Fruit fly (Drosophila melanogaster) whole organism, wandering third instar larva: ENCODE measurements around the gene CG11698.

Experiments used
- Abd-B ChIP-seq: fragments of >200 bp; optimal IDR thresholded peaks from 2 replicates; lab custom pipeline; 2017; ENCODE audit warnings: missing biosample characterization, missing genetic modification characterization
- HLH106 ChIP-seq: fragments of 200-800 bp; optimal IDR thresholded peaks from 3 replicates; lab custom pipeline; 2019; ENCODE audit warnings: missing biosample characterization, mild to moderate bottlenecking, missing genetic modification characterization, moderate library complexity
- dsf ChIP-seq: sonication (Bioruptor generic); optimal IDR thresholded peaks from 2 replicates; lab custom pipeline; 2016; ENCODE audit warnings: missing biosample characterization, missing genetic modification characterization, borderline replicate concordance
- foxo ChIP-seq, 2 experiments: fragments of 200-800 bp; sonication (Bioruptor generic); optimal IDR thresholded peaks; 2 replicates in 1 of 2; 3 replicates in 1 of 2; lab custom pipeline; 2016 to 2017; ENCODE audit warnings: missing biosample characterization in 2 of 2, missing genetic modification characterization in 2 of 2
- h ChIP-seq: fragments of 200-800 bp; sonication (Bioruptor generic); optimal IDR thresholded peaks from 3 replicates; lab custom pipeline; 2016; ENCODE audit warnings: missing biosample characterization, mild to moderate bottlenecking, missing genetic modification characterization
- lola ChIP-seq: fragments of >200 bp; optimal IDR thresholded peaks from 2 replicates; lab custom pipeline; 2017; ENCODE audit warnings: missing biosample characterization, missing genetic modification characterization
- pan ChIP-seq: fragments of >200 bp; optimal IDR thresholded peaks from 2 replicates; lab custom pipeline; 2017
- psq ChIP-seq: fragments of 200-800 bp; sonication (Bioruptor generic); optimal IDR thresholded peaks from 3 replicates; lab custom pipeline; 2017; ENCODE audit warnings: missing biosample characterization, mild to moderate bottlenecking, missing genetic modification characterization, moderate library complexity
- sv ChIP-seq: fragments of 200-800 bp; sonication (Bioruptor generic); optimal IDR thresholded peaks from 3 replicates; lab custom pipeline; 2016; ENCODE audit warnings: missing biosample characterization, missing genetic modification characterization

dm6 chr3R:8317215-8317614, 5.2 kb downstream of the CG11698 start, which contains the start of gene Ctr1B:
- no peak for TF ChIP-seq HLH106 (tag; lab: Kevin White, UChicago)
- TF ChIP-seq h (GFP tag; lab: Kevin White, UChicago): no peak
- TF ChIP-seq sv (GFP tag; lab: Kevin White, UChicago): no peak
- no peak for TF ChIP-seq lola (GFP tag; lab: Kevin White, UChicago)
- no peak for TF ChIP-seq pan (lab: Kevin White, UChicago)
- no peak for TF ChIP-seq dsf (GFP tag; lab: Kevin White, UChicago)
- no peak for TF ChIP-seq foxo (GFP tag; optimal IDR thresholded peaks at IDR 0.05; lab: Kevin White, UChicago)
- TF ChIP-seq Abd-B (GFP tag; lab: Kevin White, UChicago): no peak
- TF ChIP-seq psq (GFP tag; lab: Kevin White, UChicago): no peak
